Worm (Caenorhabditis elegans) whole organism, L2 larva: Measurements from ENCODE around the gene srx-48.
"Not testable (repeated sequence)": the region's sequence is repeated elsewhere in the genome, so short reads cannot be mapped to it uniquely, and the experiment has no call there.

Experiments
- C34F6.9 ChIP-seq: fragments of 150-350 bp; optimal IDR thresholded peaks from 2 replicates; lab custom pipeline; 2014; ENCODE audit warnings: missing biosample characterization, missing genetic modification characterization
- R02D3.7 ChIP-seq: fragments of 150-350 bp; optimal IDR thresholded peaks from 2 replicates; lab custom pipeline; 2014; ENCODE audit warnings: missing biosample characterization, missing genetic modification characterization
- alr-1 ChIP-seq: fragments of 150-350 bp; optimal IDR thresholded peaks from 2 replicates; lab custom pipeline; 2014; ENCODE audit warnings: missing biosample characterization, missing genetic modification characterization
- aly-2 ChIP-seq: fragments of 150-350 bp; optimal IDR thresholded peaks from 2 replicates; lab custom pipeline; 2014; ENCODE audit warnings: missing biosample characterization, missing genetic modification characterization
- ama-1 ChIP-seq: fragments of 150-350 bp; optimal IDR thresholded peaks from 2 replicates; lab custom pipeline; 2018; ENCODE audit warnings: inconsistent platforms
- crh-2 ChIP-seq: sonication (generic microtip); optimal IDR thresholded peaks from 2 replicates; lab custom pipeline; 2017; ENCODE audit warnings: missing biosample characterization, missing genetic modification characterization
- dmd-4 ChIP-seq: sonication (generic microtip); optimal IDR thresholded peaks from 2 replicates; lab custom pipeline; 2017; ENCODE audit warnings: missing biosample characterization, missing genetic modification characterization
- egl-27 ChIP-seq: sonication (generic microtip); optimal IDR thresholded peaks from 3 replicates; lab custom pipeline; 2017; ENCODE audit warnings: missing biosample characterization, missing genetic modification reagents, missing genetic modification characterization
- elt-1 ChIP-seq: fragments of 150-350 bp; optimal IDR thresholded peaks from 2 replicates; lab custom pipeline; 2014; ENCODE audit warnings: missing biosample characterization, missing genetic modification characterization
- elt-3 ChIP-seq: sonication (generic microtip); optimal IDR thresholded peaks from 2 replicates; lab custom pipeline; 2017; ENCODE audit warnings: missing biosample characterization, missing genetic modification characterization
- gmeb-1 ChIP-seq: fragments of 150-350 bp; optimal IDR thresholded peaks from 2 replicates; lab custom pipeline; 2014; ENCODE audit warnings: missing biosample characterization, missing genetic modification characterization
- lin-11 ChIP-seq: fragments of 150-350 bp; sonication (generic microtip); optimal IDR thresholded peaks from 2 replicates; lab custom pipeline; 2014; ENCODE audit warnings: missing biosample characterization, missing genetic modification characterization, inconsistent platforms, mixed read lengths
- lin-39 ChIP-seq: fragments of 150-350 bp; optimal IDR thresholded peaks from 2 replicates; lab custom pipeline; 2014; ENCODE audit warnings: missing biosample characterization, missing genetic modification reagents, missing genetic modification characterization
- lsy-2 ChIP-seq, 2 experiments: fragments of 150-350 bp in 1 of 2; sonication (generic microtip) in 1 of 2; optimal IDR thresholded peaks; 2 replicates each; lab custom pipeline; 2014 to 2017; ENCODE audit warnings: missing biosample characterization in 2 of 2, missing genetic modification characterization in 2 of 2
- mab-5 ChIP-seq: fragments of 150-350 bp; optimal IDR thresholded peaks from 2 replicates; lab custom pipeline; 2014; ENCODE audit warnings: missing biosample characterization, missing genetic modification characterization
- mbf-1 ChIP-seq: sonication (generic microtip); optimal IDR thresholded peaks from 2 replicates; lab custom pipeline; 2017; ENCODE audit warnings: missing biosample characterization, missing genetic modification characterization
- mdl-1 ChIP-seq, 2 experiments: fragments of 150-350 bp in 1 of 2; sonication (generic microtip) in 1 of 2; optimal IDR thresholded peaks; 2 replicates each; lab custom pipeline; 2017; ENCODE audit warnings: missing biosample characterization in 2 of 2, missing genetic modification characterization in 2 of 2
- nhr-10 ChIP-seq: sonication (generic microtip); optimal IDR thresholded peaks from 2 replicates; lab custom pipeline; 2017; ENCODE audit warnings: missing biosample characterization, missing genetic modification characterization
- nhr-11 ChIP-seq: fragments of 150-350 bp; optimal IDR thresholded peaks from 2 replicates; lab custom pipeline; 2014; ENCODE audit warnings: missing biosample characterization, missing genetic modification characterization
- nhr-12 ChIP-seq: fragments of 150-350 bp; optimal IDR thresholded peaks from 2 replicates; lab custom pipeline; 2014; ENCODE audit warnings: missing biosample characterization, missing genetic modification characterization
- nhr-129 ChIP-seq: fragments of 150-350 bp; optimal IDR thresholded peaks from 2 replicates; lab custom pipeline; 2014; ENCODE audit warnings: missing biosample characterization, missing genetic modification characterization
- nhr-23 ChIP-seq: fragments of 150-350 bp; optimal IDR thresholded peaks from 2 replicates; lab custom pipeline; 2014; ENCODE audit warnings: missing biosample characterization, missing genetic modification reagents, missing genetic modification characterization
- nhr-237 ChIP-seq: fragments of 150-350 bp; optimal IDR thresholded peaks from 2 replicates; lab custom pipeline; 2014; ENCODE audit warnings: missing biosample characterization, missing genetic modification characterization
- peb-1 ChIP-seq: fragments of 150-350 bp; optimal IDR thresholded peaks from 2 replicates; lab custom pipeline; 2014; ENCODE audit warnings: missing biosample characterization, missing genetic modification characterization
- sem-4 ChIP-seq: fragments of 150-350 bp; optimal IDR thresholded peaks from 2 replicates; lab custom pipeline; 2014; ENCODE audit warnings: missing biosample characterization, missing genetic modification reagents, missing genetic modification characterization
- skn-1 ChIP-seq: sonication (generic microtip); optimal IDR thresholded peaks from 2 replicates; lab custom pipeline; 2017; ENCODE audit warnings: missing biosample characterization, missing genetic modification characterization
- sma-3 ChIP-seq: sonication (generic microtip); optimal IDR thresholded peaks from 2 replicates; lab custom pipeline; 2016; ENCODE audit warnings: missing genetic modification reagents, missing genetic modification characterization, missing compliant biosample characterization
- sma-9 ChIP-seq, 2 experiments: fragments of 150-350 bp in 1 of 2; sonication (generic microtip) in 1 of 2; optimal IDR thresholded peaks; 2 replicates each; lab custom pipeline; 2014 to 2016; ENCODE audit warnings: missing genetic modification characterization in 2 of 2, mild to moderate bottlenecking in 1 of 2, missing biosample characterization in 1 of 2, missing compliant biosample characterization in 1 of 2, missing genetic modification reagents in 1 of 2, moderate library complexity in 1 of 2
- snpc-4 ChIP-seq: fragments of 150-350 bp; optimal IDR thresholded peaks from 2 replicates; lab custom pipeline; 2014; ENCODE audit warnings: missing biosample characterization, missing genetic modification characterization
- unc-39 ChIP-seq: fragments of 150-350 bp; optimal IDR thresholded peaks from 2 replicates; lab custom pipeline; 2014; ENCODE audit warnings: missing biosample characterization, missing genetic modification characterization
- unc-55 ChIP-seq: fragments of 150-350 bp; sonication (generic microtip); optimal IDR thresholded peaks from 3 replicates; lab custom pipeline; 2014; ENCODE audit warnings: missing biosample characterization, missing genetic modification reagents, missing genetic modification characterization
- zag-1 ChIP-seq: fragments of 150-350 bp; optimal IDR thresholded peaks from 2 replicates; lab custom pipeline; 2014; ENCODE audit warnings: missing biosample characterization, missing genetic modification characterization
- ztf-1 ChIP-seq: fragments of 200-800 bp; sonication (Bioruptor generic); conservative IDR thresholded peaks from 2 replicates; pipeline ENCODE4 v1.3.6; 2022; ENCODE audit warnings: missing genetic modification characterization, missing compliant biosample characterization

The srx-48 gene

ce11 chrV:15265814-15266213 lies 37.7 kb downstream of the srx-48 start, which contains the start of gene M01B2.13:
Gene M01B2.13 (minus strand): TSS chrV:15265914.
- TF ChIP-seq ztf-1 (GFP tag; lab: Robert Waterston, UW) (no peak), lsy-2 (tag; optimal IDR thresholded peaks at IDR 0.05; lab: Kevin White, UChicago) (no peak), R02D3.7 (tag; lab: Kevin White, UChicago) (no peak), sem-4 (tag; lab: Kevin White, UChicago) (no peak), skn-1 (tag; lab: Kevin White, UChicago) (no peak), snpc-4 (tag; lab: Kevin White, UChicago) (no peak), mab-5 (tag; lab: Kevin White, UChicago) (no peak), gmeb-1 (no peak), elt-1 (tag; lab: Kevin White, UChicago) (no peak), nhr-12 (tag; lab: Kevin White, UChicago) (no peak), sma-9 (GFP tag; optimal IDR thresholded peaks at IDR 0.05; lab: Kevin White, UChicago) (no peak), sma-9 (tag; optimal IDR thresholded peaks at IDR 0.05; lab: Kevin White, UChicago) (no peak), nhr-11 (tag; lab: Kevin White, UChicago) (no peak), unc-55 (no peak)
- TF ChIP-seq, all 48 proteins: peak for 0

ce11 chrV:15264131-15264530 lies 39.4 kb downstream of the srx-48 start, which contains the start of gene M01B2.12:
Gene M01B2.12 (minus strand): TSS chrV:15264231.
- TF ChIP-seq zag-1 (tag; lab: Kevin White, UChicago) (no peak), sma-3 (GFP tag; lab: Kevin White, UChicago) (no peak), nhr-10 (tag; lab: Kevin White, UChicago) (no peak), nhr-129 (no peak), ztf-1 (GFP tag; lab: Robert Waterston, UW) (no peak), dmd-4 (tag; lab: Kevin White, UChicago) (no peak), unc-55 (no peak), sma-9 (GFP tag; optimal IDR thresholded peaks at IDR 0.05; lab: Kevin White, UChicago) (no peak), sma-9 (tag; optimal IDR thresholded peaks at IDR 0.05; lab: Kevin White, UChicago) (no peak), R02D3.7 (tag; lab: Kevin White, UChicago) (no peak), mab-5 (tag; lab: Kevin White, UChicago) (no peak), lin-11 (tag; lab: Kevin White, UChicago) (no peak), nhr-11 (tag; lab: Kevin White, UChicago) (no peak)

DNA sequence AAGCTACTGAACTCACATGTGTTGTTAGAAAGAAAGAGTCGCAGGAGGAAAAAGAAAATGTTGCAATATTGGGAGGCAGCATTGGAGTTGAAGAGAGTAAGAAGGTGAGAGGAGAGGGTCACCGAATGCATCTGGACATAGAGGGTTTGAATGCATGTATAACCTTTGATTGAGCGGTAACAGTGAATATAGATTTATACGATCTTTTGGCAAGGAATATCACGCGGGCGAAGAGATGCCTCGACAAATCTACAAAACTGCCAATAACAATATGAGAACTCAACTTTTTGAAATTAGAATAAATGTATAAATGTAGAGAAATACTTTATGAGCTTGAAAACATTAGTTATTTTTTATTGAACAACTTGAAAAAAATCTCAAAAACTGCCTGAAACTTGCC lies 41.2 kb downstream of the srx-48 start, which contains the start of gene M01B2.10:
M01B2.10 (minus strand) TSS at position 101 of the 400 bp plus-strand sequence.
- TF ChIP-seq ama-1; dmd-4 (tag; lab: Kevin White, UChicago); mbf-1: not testable (repeated sequence)

- TF ChIP-seq C34F6.9 (tag; lab: Kevin White, UChicago) (no peak), crh-2 (tag; lab: Kevin White, UChicago) (no peak), elt-3 (tag; lab: Kevin White, UChicago) (no peak), snpc-4 (tag; lab: Kevin White, UChicago) (no peak), mbf-1 (no peak), mdl-1 (tag; optimal IDR thresholded peaks at IDR 0.05; lab: Kevin White, UChicago) (no peak), lin-39 (tag; lab: Kevin White, UChicago) (no peak), peb-1 (no peak), alr-1 (tag; lab: Kevin White, UChicago) (no peak), gmeb-1 (no peak), aly-2 (tag; lab: Kevin White, UChicago) (no peak), lsy-2 (tag; optimal IDR thresholded peaks at IDR 0.05; lab: Kevin White, UChicago) (no peak), unc-55 (no peak), elt-1 (tag; lab: Kevin White, UChicago) (no peak), ztf-1 (GFP tag; lab: Robert Waterston, UW) (no peak), nhr-12 (tag; lab: Kevin White, UChicago) (no peak), sem-4 (tag; lab: Kevin White, UChicago) (no peak)
Observed at ce11 chrV:15259904-15260303, 43.6 kb downstream of the srx-48 start, which contains the start of gene M01B2.8. Gene M01B2.8 (plus strand): TSS chrV:15260204.

DNA sequence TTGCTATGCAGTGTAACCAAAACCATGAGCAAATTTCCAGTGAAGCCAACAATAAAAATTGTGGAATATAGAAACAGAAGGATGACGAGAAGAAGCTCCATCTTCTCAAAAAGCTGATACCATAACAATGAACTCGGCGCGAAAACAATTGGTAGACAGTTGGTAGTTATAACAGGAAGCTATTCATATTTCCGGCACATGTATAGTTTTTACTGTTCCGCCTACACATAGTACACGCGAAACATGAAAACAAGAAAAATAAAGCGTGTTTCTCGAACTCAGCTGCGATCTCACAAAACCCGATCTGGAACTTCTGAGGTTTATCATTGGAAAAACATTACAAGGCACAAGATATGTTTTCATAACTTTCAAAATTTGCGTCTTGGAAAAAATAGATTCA lies 44.5 kb downstream of the srx-48 start, which contains the start of gene srsx-37:
srsx-37 (minus strand) TSS at position 101 of the 400 bp plus-strand sequence.
- TF ChIP-seq egl-27 (no peak), skn-1 (tag; lab: Kevin White, UChicago) (no peak), nhr-23 (no peak), zag-1 (tag; lab: Kevin White, UChicago) (no peak), nhr-129 (no peak), unc-39 (tag; lab: Kevin White, UChicago) (no peak), unc-55 (no peak), mbf-1 (no peak), nhr-237 (no peak), crh-2 (tag; lab: Kevin White, UChicago) (no peak), nhr-12 (tag; lab: Kevin White, UChicago) (no peak), elt-1 (tag; lab: Kevin White, UChicago) (no peak), gmeb-1 (no peak)
